Worm (Caenorhabditis elegans): Measurements from ENCODE around the gene lips-10.

ce11 chrII:8431954-8432353 is 7.0 kb upstream of the lips-10 start, which contains the start of gene acp-2:
- TF ChIP-seq ceh-83 (GFP tag; optimal IDR thresholded peaks at IDR 0.05): no peak
- TF ChIP-seq blmp-1 (tag; optimal IDR thresholded peaks at IDR 0.05): no peak
- TF ChIP-seq pha-4 (tag; optimal IDR thresholded peaks at IDR 0.05): no peak
- no peak for TF ChIP-seq lsy-2 (tag; optimal IDR thresholded peaks at IDR 0.05)
- no peak for TF ChIP-seq unc-62 (GFP tag; optimal IDR thresholded peaks at IDR 0.05)
- no peak for TF ChIP-seq sptf-1 (tag; optimal IDR thresholded peaks at IDR 0.05)
- no peak for TF ChIP-seq unc-39 (tag; optimal IDR thresholded peaks at IDR 0.05)
- TF ChIP-seq nhr-12 (tag; optimal IDR thresholded peaks at IDR 0.05): no peak
- no peak for TF ChIP-seq sem-2 (GFP tag; optimal IDR thresholded peaks at IDR 0.05)
